Fruit fly (Drosophila melanogaster) S2 (cell line): ENCODE measurements around the gene PH4alphaEFB.

Experiments
- CG8478 ChIP-seq: fragments of >200 bp; optimal IDR thresholded peaks from 2 replicates; lab custom pipeline; 2018
- CTCF ChIP-seq, 2 experiments: fragments of >200 bp; optimal IDR thresholded peaks; 2 replicates each; lab custom pipeline; 2018

DNA sequence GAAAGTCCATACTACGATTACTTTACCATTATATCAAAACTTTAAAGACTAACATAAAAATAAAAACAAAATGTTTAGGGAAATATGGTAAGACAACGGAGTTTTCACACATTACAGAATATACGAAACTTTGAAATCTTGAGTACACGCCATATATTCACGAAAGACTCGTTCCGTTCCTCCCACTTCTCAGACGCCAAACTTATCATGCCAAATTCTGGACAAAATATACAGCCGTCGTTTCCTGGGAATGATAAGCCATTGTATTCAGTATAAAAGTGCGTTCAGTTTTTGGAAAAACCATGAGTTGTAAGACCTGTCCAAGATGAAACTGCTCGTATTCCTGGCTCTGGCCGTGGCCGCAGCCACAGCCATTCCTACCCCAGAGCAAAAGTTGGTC, 22.8 kb downstream of the PH4alphaEFB start, which contains the start of gene Jon99Fi:
- no peak for TF ChIP-seq CG8478 (lab: Kevin White, UChicago)
- no peak for TF ChIP-seq CTCF (optimal IDR thresholded peaks at IDR 0.05; lab: Kevin White, UChicago)
